Fruit fly (Drosophila melanogaster): ENCODE measurements around the gene isoQC.

Gene isoQC

dm6 chr3L:20447957-20448356 lies 26.3 kb upstream of the isoQC start (continued):
- no peak for TF ChIP-seq acj6 (GFP tag; optimal IDR thresholded peaks at IDR 0.05)
- TF ChIP-seq pdm3 (GFP tag; optimal IDR thresholded peaks at IDR 0.05), result no peak
- no peak for TF ChIP-seq ss (GFP tag; optimal IDR thresholded peaks at IDR 0.05)
- no peak for TF ChIP-seq topi (GFP tag; optimal IDR thresholded peaks at IDR 0.05)
- TF ChIP-seq Eip78C (GFP tag), result peak; percentile 70
- no peak for TF ChIP-seq Hr39 (GFP tag; optimal IDR thresholded peaks at IDR 0.05)
- TF ChIP-seq Hr38 (GFP tag; optimal IDR thresholded peaks at IDR 0.05), result no peak
- peak; percentile 7 for TF ChIP-seq dsx (GFP tag; optimal IDR thresholded peaks at IDR 0.05; ENCODE audit: poor library complexity, severe bottlenecking)
- no peak for TF ChIP-seq CG3032 (tag; optimal IDR thresholded peaks at IDR 0.05)
- peak; percentile 28 for TF ChIP-seq Eip93F (GFP tag; optimal IDR thresholded peaks at IDR 0.05)
- no peak for TF ChIP-seq CG11762 (GFP tag; optimal IDR thresholded peaks at IDR 0.05; ENCODE audit: insufficient read depth)
- TF ChIP-seq CG6276 (GFP tag; optimal IDR thresholded peaks at IDR 0.05), result no peak
- no peak for TF ChIP-seq CG16779 (tag; optimal IDR thresholded peaks at IDR 0.05)
- no peak for TF ChIP-seq CG6792 (GFP tag; optimal IDR thresholded peaks at IDR 0.05)
- no peak for TF ChIP-seq spab (GFP tag; optimal IDR thresholded peaks at IDR 0.05)
- TF ChIP-seq CG1621 (tag; optimal IDR thresholded peaks at IDR 0.05), result no peak
- TF ChIP-seq CG9139 (GFP tag; optimal IDR thresholded peaks at IDR 0.05), result no peak
- peak; percentile 73 for TF ChIP-seq CG6854 (GFP tag; optimal IDR thresholded peaks at IDR 0.05)
- TF ChIP-seq CG32006 (GFP tag; optimal IDR thresholded peaks at IDR 0.05), result no peak
- peak; percentile 30 for TF ChIP-seq Smox (GFP tag; optimal IDR thresholded peaks at IDR 0.05)
- TF ChIP-seq CG15336 (GFP tag; IDR thresholded peaks at IDR 0.05), result no peak
- no peak for TF ChIP-seq CG10631 (GFP tag; optimal IDR thresholded peaks at IDR 0.05)

- TF ChIP-seq fd85E (GFP tag; optimal IDR thresholded peaks at IDR 0.05) (no peak), CG34406 (GFP tag; optimal IDR thresholded peaks at IDR 0.05) (no peak), Met (GFP tag; optimal IDR thresholded peaks at IDR 0.05) (no peak), pdm3 (GFP tag; optimal IDR thresholded peaks at IDR 0.05) (no peak), CG7368 (GFP tag; optimal IDR thresholded peaks at IDR 0.05) (no peak), spab (GFP tag; optimal IDR thresholded peaks at IDR 0.05) (no peak), CG8119 (GFP tag; IDR thresholded peaks at IDR 0.05) (no peak), Eip78C (GFP tag) (no peak), svp (GFP tag) (peak; percentile 49)
These were observed 25.5 kb upstream of the isoQC start for dm6 chr3L:20448773-20449172.

dm6 chr3L:20452813-20453682 lies 21.2 kb upstream of the isoQC start, which contains the start of gene CG5199:
Gene CG5199, minus strand, starts transcription at chr3L:20452864.
- no peak for TF ChIP-seq CG6808 (GFP tag; optimal IDR thresholded peaks at IDR 0.05)
- TF ChIP-seq ss (GFP tag; optimal IDR thresholded peaks at IDR 0.05), result no peak
- TF ChIP-seq CG11902 (GFP tag; optimal IDR thresholded peaks at IDR 0.05), result peak; percentile 53
- TF ChIP-seq Eip93F (GFP tag; optimal IDR thresholded peaks at IDR 0.05), result no peak
- TF ChIP-seq Hr39 (GFP tag; optimal IDR thresholded peaks at IDR 0.05), result peak; percentile 48
- peak; percentile 58 for TF ChIP-seq acj6 (GFP tag; optimal IDR thresholded peaks at IDR 0.05)
- peak; percentile 35 for TF ChIP-seq Lpt (GFP tag; optimal IDR thresholded peaks at IDR 0.05)
- TF ChIP-seq esn (GFP tag; optimal IDR thresholded peaks at IDR 0.05), result peak; percentile 50
- TF ChIP-seq fd85E (GFP tag; optimal IDR thresholded peaks at IDR 0.05), result no peak
- peak; percentile 62 for TF ChIP-seq lz (GFP tag; optimal IDR thresholded peaks at IDR 0.05)
- TF ChIP-seq CG7368 (GFP tag; optimal IDR thresholded peaks at IDR 0.05), result peak; percentile 5
- TF ChIP-seq Smox (GFP tag; optimal IDR thresholded peaks at IDR 0.05), result no peak
- no peak for TF ChIP-seq CG6276 (GFP tag; optimal IDR thresholded peaks at IDR 0.05)
- peak; percentile 63 for TF ChIP-seq CG32006 (GFP tag; optimal IDR thresholded peaks at IDR 0.05)
- no peak for TF ChIP-seq Ets21C (GFP tag; optimal IDR thresholded peaks at IDR 0.05)
- no peak for TF ChIP-seq Hr38 (GFP tag; optimal IDR thresholded peaks at IDR 0.05)
- 0 out of 2 replicates have a peak, but pooled peaks have one; percentile 21 for TF ChIP-seq CG15336 (GFP tag; IDR thresholded peaks at IDR 0.05)
- peak; percentile 53 for TF ChIP-seq OdsH (GFP tag; optimal IDR thresholded peaks at IDR 0.05)
- TF ChIP-seq salr (GFP tag; optimal IDR thresholded peaks at IDR 0.05), result peak in 1 of 2 experiments; percentile 30
- peak; percentile 57 for TF ChIP-seq achi (GFP tag; optimal IDR thresholded peaks at IDR 0.05)
- TF ChIP-seq Eip78C (GFP tag), result no peak
- no peak for TF ChIP-seq pdm3 (GFP tag; optimal IDR thresholded peaks at IDR 0.05)
- TF ChIP-seq spab (GFP tag; optimal IDR thresholded peaks at IDR 0.05), result no peak
- TF ChIP-seq Hr4 (GFP tag; optimal IDR thresholded peaks at IDR 0.05), result peak; percentile 12
- TF ChIP-seq vri (GFP tag; optimal IDR thresholded peaks at IDR 0.05), result no peak
- peak; percentile 74 for TF ChIP-seq cyc (GFP tag; optimal IDR thresholded peaks at IDR 0.05)
- TF ChIP-seq CG31627 (GFP tag; optimal IDR thresholded peaks at IDR 0.05), result peak; percentile 52
- peak; percentile 68 for TF ChIP-seq CG3919 (GFP tag; optimal IDR thresholded peaks at IDR 0.05)
- no peak for TF ChIP-seq CG16779 (tag; optimal IDR thresholded peaks at IDR 0.05)
- no peak for TF ChIP-seq CG9139 (GFP tag; optimal IDR thresholded peaks at IDR 0.05)
- no peak for TF ChIP-seq fd59A (GFP tag; optimal IDR thresholded peaks at IDR 0.05)
- peak; percentile 49 for TF ChIP-seq CG4318 (GFP tag; optimal IDR thresholded peaks at IDR 0.05)
